Worm (Caenorhabditis elegans): ENCODE results near the gene sre-55.

DNA sequence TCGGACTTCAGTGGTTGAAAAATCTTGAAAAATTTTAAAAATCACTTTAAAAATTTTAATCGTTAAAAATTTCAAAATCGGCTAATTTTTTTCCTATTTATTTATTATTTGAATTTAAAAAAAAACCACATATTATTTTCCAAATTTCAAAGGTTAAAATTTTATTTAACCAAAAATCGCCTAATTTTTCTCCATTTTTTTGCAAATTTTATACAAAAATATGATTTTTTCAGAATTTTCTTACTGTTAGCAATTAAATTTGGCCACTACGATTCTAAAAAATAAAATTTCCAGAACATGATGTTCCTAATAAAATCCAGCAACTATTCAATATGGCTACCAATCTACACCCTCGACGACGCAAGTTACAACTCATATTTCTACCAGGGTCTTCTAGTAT lies 3.5 kb downstream of the sre-55 start, which contains the start of gene sre-54:
- TF ChIP-seq nhr-11 (tag; optimal IDR thresholded peaks at IDR 0.05) (no peak), aha-1 (tag) (no peak), fos-1 (tag; optimal IDR thresholded peaks at IDR 0.05) (no peak), unc-39 (tag; optimal IDR thresholded peaks at IDR 0.05) (no peak), lsy-2 (tag; optimal IDR thresholded peaks at IDR 0.05) (no peak), madf-5 (GFP tag; IDR thresholded peaks at IDR 0.05) (no peak), daf-8 (GFP tag; IDR thresholded peaks at IDR 0.05) (no peak), arid-1 (GFP tag; conservative IDR thresholded peaks at IDR 0.05) (no peak), lir-3 (tag; optimal IDR thresholded peaks at IDR 0.05) (no peak), attf-4 (tag; optimal IDR thresholded peaks at IDR 0.05) (no peak), ama-1 (optimal IDR thresholded peaks at IDR 0.05) (no peak), lin-13 (GFP tag; optimal IDR thresholded peaks at IDR 0.05) (no peak)

All from whole organism, L4 larva.